Fruit fly (Drosophila melanogaster) whole organism: ENCODE measurements around the gene CG32988.

ENCODE experiments used
- CG8478 ChIP-seq: fragments of >200 bp; optimal IDR thresholded peaks from 2 replicates; lab custom pipeline; 2018; ENCODE audit warnings: inconsistent platforms
- Dll ChIP-seq: fragments of >200 bp; optimal IDR thresholded peaks from 2 replicates; lab custom pipeline; 2017
- EcR ChIP-seq, 2 experiments: fragments of >200 bp; optimal IDR thresholded peaks; 2 replicates each; lab custom pipeline; 2017; ENCODE audit warnings: missing biosample characterization in 2 of 2, missing genetic modification characterization in 2 of 2, missing genetic modification reagents in 2 of 2
- pan ChIP-seq: fragments of >200 bp; optimal IDR thresholded peaks from 2 replicates; lab custom pipeline; 2017
- psq ChIP-seq: fragments of >200 bp; optimal IDR thresholded peaks from 2 replicates; lab custom pipeline; 2017
- usp ChIP-seq: fragments of >200 bp; optimal IDR thresholded peaks from 2 replicates; lab custom pipeline; 2017; ENCODE audit warnings: missing biosample characterization, missing genetic modification characterization, mixed read lengths

CG32988 gene

DNA sequence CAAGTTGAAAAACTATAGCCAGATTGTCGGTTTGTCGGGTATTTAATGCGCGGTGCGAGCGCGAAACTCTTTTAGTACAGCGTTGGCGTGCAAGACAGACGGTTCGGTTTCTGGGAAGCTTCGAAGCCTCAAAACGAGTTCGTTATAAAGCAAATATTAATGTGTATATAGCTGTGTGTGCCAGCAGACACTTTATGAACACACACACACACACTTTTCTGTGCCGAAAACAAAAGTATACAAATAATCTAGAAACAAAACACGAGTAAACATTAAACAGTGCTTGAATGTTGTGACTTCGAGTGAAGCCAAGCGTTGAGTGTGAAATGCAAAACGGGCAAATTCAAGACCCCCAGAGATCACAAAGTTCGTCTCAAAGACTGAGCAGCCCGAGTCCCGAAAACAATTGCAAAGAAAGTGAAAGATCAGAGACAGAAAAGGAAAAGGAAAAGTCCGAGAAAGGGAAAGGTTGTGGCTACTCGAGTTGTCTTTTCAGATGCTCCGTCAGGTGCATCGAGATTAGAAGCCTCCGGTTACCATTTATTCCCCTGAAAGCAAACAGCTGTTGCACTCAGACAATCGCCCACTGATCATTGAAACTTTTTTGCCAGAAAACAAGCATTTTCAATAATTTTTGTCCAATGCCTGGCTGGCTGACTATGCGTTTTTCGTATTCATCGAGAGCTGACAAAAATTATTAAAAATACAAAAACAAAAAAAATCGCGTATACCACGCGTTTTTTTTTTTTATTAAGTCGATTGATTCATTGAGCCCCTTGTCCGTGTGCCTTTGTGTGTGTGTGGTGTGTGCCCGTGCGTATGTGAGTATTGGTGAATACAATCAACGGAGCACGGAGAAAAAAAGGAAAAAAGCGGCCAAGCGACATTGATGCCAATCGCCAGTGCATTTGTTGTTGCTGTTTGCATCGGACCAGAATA, 34.3 kb downstream of the CG32988 start, which contains the start of gene CG34398:
CG34398 (plus strand) TSS at position 73 of the 939 bp plus-strand sequence.
- TF ChIP-seq CG8478: no peak
- TF ChIP-seq pan (lab: Kevin White, UChicago): no peak
- TF ChIP-seq EcR (GFP tag; optimal IDR thresholded peaks at IDR 0.05; lab: Kevin White, UChicago): no peak
- TF ChIP-seq usp (GFP tag; lab: Kevin White, UChicago): no peak
- no peak for TF ChIP-seq Dll (lab: Kevin White, UChicago)

DNA sequence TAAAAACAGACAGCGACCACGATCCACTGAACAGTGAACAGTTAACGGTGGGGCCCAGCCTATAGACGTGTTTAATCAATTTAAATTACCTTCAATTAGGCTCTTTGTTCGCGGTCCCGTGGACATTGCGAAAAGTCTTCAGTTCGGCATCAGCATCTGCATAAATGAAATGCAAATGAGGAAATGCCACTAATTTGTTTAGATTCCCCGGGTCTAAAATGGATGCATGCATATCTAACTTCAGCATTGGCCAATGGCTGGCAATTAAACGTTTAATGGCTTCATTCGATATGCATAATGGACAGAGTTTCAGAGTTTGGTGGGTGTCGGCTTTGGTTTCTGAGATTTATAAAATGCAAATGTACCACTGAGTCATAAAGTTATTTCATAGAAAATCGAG, 37.2 kb downstream of the CG32988 start:
- no peak for TF ChIP-seq usp (GFP tag; lab: Kevin White, UChicago)
- no peak for TF ChIP-seq EcR (GFP tag; optimal IDR thresholded peaks at IDR 0.05; lab: Kevin White, UChicago)
- TF ChIP-seq pan (lab: Kevin White, UChicago): no peak
- TF ChIP-seq psq: no peak
- no peak for TF ChIP-seq CG8478
- TF ChIP-seq Dll (lab: Kevin White, UChicago): no peak

DNA sequence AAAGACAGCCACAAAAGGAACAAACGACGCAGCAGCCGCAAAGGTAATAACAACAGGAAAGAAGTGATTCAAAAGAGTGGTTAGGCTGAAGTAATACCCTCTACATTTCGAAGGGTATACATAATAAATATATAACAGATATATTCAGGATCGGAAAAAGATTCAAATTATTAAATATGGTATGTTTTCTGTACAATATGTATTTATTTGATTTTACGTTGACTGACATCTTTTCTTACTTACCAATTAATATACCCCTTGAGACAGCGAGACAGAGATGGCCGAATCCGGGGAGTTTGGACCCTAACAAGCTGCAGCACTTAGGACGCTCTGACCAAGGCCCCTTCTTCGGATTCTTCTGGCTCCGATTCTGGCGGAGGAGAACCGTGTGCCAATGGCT, 41.6 kb downstream of the CG32988 start:
- TF ChIP-seq psq (no peak), pan (lab: Kevin White, UChicago) (no peak), usp (GFP tag; lab: Kevin White, UChicago) (no peak), EcR (GFP tag; optimal IDR thresholded peaks at IDR 0.05; lab: Kevin White, UChicago) (no peak), Dll (lab: Kevin White, UChicago) (no peak), CG8478 (no peak)
